Worm (Caenorhabditis elegans): ENCODE measurements around the gene C17H12.2.

ce11 chrIV:6762416-6762815 lies 27.9 kb downstream of the C17H12.2 start, which contains the start of gene spd-3:
- TF ChIP-seq W03F9.2 (tag; optimal IDR thresholded peaks at IDR 0.05) (no peak), him-1 (tag; optimal IDR thresholded peaks at IDR 0.05) (no peak), dao-5 (tag; optimal IDR thresholded peaks at IDR 0.05) (no peak)
